Fruit fly (Drosophila melanogaster) whole organism, prepupa: ENCODE measurements around the gene g.

Experiments used
- CG16779 ChIP-seq: fragments of 200-800 bp; sonication (Bioruptor generic); optimal IDR thresholded peaks from 3 replicates; lab custom pipeline; 2017; ENCODE audit warnings: missing biosample characterization, mild to moderate bottlenecking, missing genetic modification characterization
- CG3032 ChIP-seq: fragments of 200-800 bp; optimal IDR thresholded peaks from 2 replicates; lab custom pipeline; 2019; ENCODE audit warnings: missing biosample characterization, mild to moderate bottlenecking, missing genetic modification characterization, moderate library complexity
- CG31627 ChIP-seq: fragments of 200-800 bp; sonication (Bioruptor generic); optimal IDR thresholded peaks from 3 replicates; lab custom pipeline; 2016; ENCODE audit warnings: missing biosample characterization, missing genetic modification characterization
- CG32006 ChIP-seq: fragments of 200-800 bp; sonication (Bioruptor generic); optimal IDR thresholded peaks from 3 replicates; lab custom pipeline; 2017; ENCODE audit warnings: missing biosample characterization, mild to moderate bottlenecking, missing genetic modification characterization
- CG6854 ChIP-seq: fragments of 200-800 bp; sonication (Bioruptor generic); optimal IDR thresholded peaks from 2 replicates; lab custom pipeline; 2017; ENCODE audit warnings: missing biosample characterization, mild to moderate bottlenecking, missing genetic modification characterization
- Eip75B ChIP-seq: fragments of 200-800 bp; sonication (Bioruptor generic); optimal IDR thresholded peaks from 3 replicates; lab custom pipeline; 2016; ENCODE audit warnings: missing biosample characterization, missing genetic modification characterization
- Gug ChIP-seq: fragments of 200-800 bp; sonication (Bioruptor generic); IDR thresholded peaks from 2 replicates; pipeline ENCODE4 v1.3.6; 2022; ENCODE audit warnings: missing biosample characterization, missing genetic modification characterization
- OdsH ChIP-seq: fragments of 200-800 bp; sonication (Bioruptor generic); optimal IDR thresholded peaks from 3 replicates; lab custom pipeline; 2016; ENCODE audit warnings: missing biosample characterization, missing genetic modification characterization
- Sox102F ChIP-seq: fragments of 200-800 bp; sonication (Bioruptor generic); optimal IDR thresholded peaks from 2 replicates; lab custom pipeline; 2016; ENCODE audit warnings: missing biosample characterization, mild to moderate bottlenecking, missing genetic modification characterization
- cyc ChIP-seq: fragments of 200-800 bp; sonication (Bioruptor generic); optimal IDR thresholded peaks from 3 replicates; lab custom pipeline; 2016; ENCODE audit warnings: missing biosample characterization, missing genetic modification characterization
- net ChIP-seq: fragments of 200-800 bp; sonication (Bioruptor generic); optimal IDR thresholded peaks from 3 replicates; lab custom pipeline; 2016; ENCODE audit warnings: missing biosample characterization, missing genetic modification characterization

DNA sequence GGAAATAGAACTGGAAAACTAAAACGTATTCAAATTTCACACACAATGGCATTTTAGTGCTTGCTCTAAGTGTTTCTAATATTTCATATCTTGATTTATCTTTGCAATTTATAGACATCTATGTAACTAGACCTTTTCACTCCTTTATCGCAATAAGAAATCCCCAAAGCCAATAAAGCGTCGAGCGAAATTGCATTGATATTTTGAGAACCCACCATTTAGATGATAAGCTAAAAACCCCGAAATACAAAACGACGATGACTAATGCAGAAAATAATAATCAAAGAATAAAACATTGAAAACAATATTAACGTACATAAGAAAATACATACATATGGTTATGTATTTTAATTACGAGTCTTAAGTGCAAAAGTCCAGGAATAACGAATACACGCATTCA, 42.5 kb upstream of the g start:
- no peak for TF ChIP-seq OdsH (GFP tag; lab: Kevin White, UChicago)
- no peak for TF ChIP-seq CG6854
- TF ChIP-seq CG32006 (GFP tag; lab: Kevin White, UChicago) = no peak
- no peak for TF ChIP-seq CG16779 (tag; lab: Kevin White, UChicago)
- TF ChIP-seq cyc (GFP tag; lab: Kevin White, UChicago) = no peak
- TF ChIP-seq CG31627 (GFP tag; lab: Kevin White, UChicago) = no peak
- no peak for TF ChIP-seq CG3032
- TF ChIP-seq Eip75B (GFP tag; lab: Kevin White, UChicago) = no peak
- TF ChIP-seq Gug = no peak
- TF ChIP-seq Sox102F (GFP tag; lab: Kevin White, UChicago) = no peak
- no peak for TF ChIP-seq net (GFP tag; lab: Kevin White, UChicago)
